Fruit fly (Drosophila melanogaster): ENCODE measurements around the gene Cipc.

Gene Cipc

dm6 chr3R:26099238-26099637, 7.4 kb upstream of the Cipc start:
- TF ChIP-seq dsf (GFP tag; optimal IDR thresholded peaks at IDR 0.05; ENCODE audit: borderline replicate concordance) (no peak), HLH106 (tag; optimal IDR thresholded peaks at IDR 0.05) (no peak), rgr (GFP tag; optimal IDR thresholded peaks at IDR 0.05) (peak; percentile 27), Jra (GFP tag; optimal IDR thresholded peaks at IDR 0.05) (peak; percentile 26), Mio (GFP tag; optimal IDR thresholded peaks at IDR 0.05) (no peak), psq (GFP tag; optimal IDR thresholded peaks at IDR 0.05) (no peak), fru (GFP tag; optimal IDR thresholded peaks at IDR 0.05) (peak; percentile 16), dl (GFP tag; optimal IDR thresholded peaks at IDR 0.05; ENCODE audit: insufficient read depth in 1 of 2, partially characterized antibody in 2 of 2) (no peak), Hr83 (GFP tag; optimal IDR thresholded peaks at IDR 0.05; ENCODE audit: poor library complexity, severe bottlenecking) (no peak), CG9705 (GFP tag; optimal IDR thresholded peaks at IDR 0.05) (no peak), Sp1 (GFP tag; optimal IDR thresholded peaks at IDR 0.05) (no peak), CG32264 (GFP tag; optimal IDR thresholded peaks at IDR 0.05) (no peak), brk (GFP tag; optimal IDR thresholded peaks at IDR 0.05) (peak; percentile 27), Dif (GFP tag; optimal IDR thresholded peaks at IDR 0.05; ENCODE audit: partially characterized antibody) (no peak), sv (GFP tag; optimal IDR thresholded peaks at IDR 0.05) (no peak), Hnf4 (GFP tag; optimal IDR thresholded peaks at IDR 0.05) (peak; percentile 43), dmrt93B (GFP tag; optimal IDR thresholded peaks at IDR 0.05) (no peak), Vsx2 (GFP tag; optimal IDR thresholded peaks at IDR 0.05; ENCODE audit: partially characterized antibody) (no peak), sage (GFP tag; optimal IDR thresholded peaks at IDR 0.05) (no peak), br (GFP tag; optimal IDR thresholded peaks at IDR 0.05) (peak; percentile 52), GATAd (GFP tag; optimal IDR thresholded peaks at IDR 0.05) (no peak), ey (GFP tag; optimal IDR thresholded peaks at IDR 0.05) (peak; percentile 55), h (GFP tag; optimal IDR thresholded peaks at IDR 0.05) (peak; percentile 28), pan (optimal IDR thresholded peaks at IDR 0.05) (no peak), woc (GFP tag; optimal IDR thresholded peaks at IDR 0.05) (peak; percentile 33), Dfd (GFP tag; optimal IDR thresholded peaks at IDR 0.05) (no peak), tai (GFP tag; optimal IDR thresholded peaks at IDR 0.05) (peak; percentile 5)

DNA sequence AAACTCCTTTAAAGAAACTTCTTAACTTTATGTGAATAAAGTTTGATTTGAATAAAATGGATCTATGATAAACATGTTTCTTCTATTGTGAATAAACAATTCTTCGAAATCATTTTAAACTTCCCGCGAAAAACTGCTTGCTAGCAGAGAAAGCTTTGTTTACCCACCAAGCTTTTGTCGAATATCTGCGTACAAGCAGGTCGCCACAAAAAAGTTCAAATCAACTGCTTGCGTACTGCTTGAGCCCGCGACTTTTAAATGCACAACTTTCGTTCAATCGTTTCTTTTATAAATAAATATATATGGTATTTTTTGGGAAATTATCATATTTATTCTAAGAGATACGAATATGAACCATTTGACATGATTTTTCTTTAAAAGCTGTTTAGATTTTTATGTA, 3.2 kb upstream of the Cipc start:
- TF ChIP-seq N (GFP tag; optimal IDR thresholded peaks at IDR 0.05) (peak; percentile 37), Myc (optimal IDR thresholded peaks at IDR 0.05) (peak; percentile 31), lola (GFP tag; optimal IDR thresholded peaks at IDR 0.05) (peak; percentile 42), Rel (GFP tag; optimal IDR thresholded peaks at IDR 0.05) (no peak), Rel (tag; optimal IDR thresholded peaks at IDR 0.05) (no peak)

- peak; percentile 79 for TF ChIP-seq HLH106 (tag; optimal IDR thresholded peaks at IDR 0.05)
- no peak for TF ChIP-seq lola (GFP tag; optimal IDR thresholded peaks at IDR 0.05)
- no peak for TF ChIP-seq Myc (optimal IDR thresholded peaks at IDR 0.05)
- TF ChIP-seq rgr (GFP tag; optimal IDR thresholded peaks at IDR 0.05): peak; percentile 78
- TF ChIP-seq h (GFP tag; optimal IDR thresholded peaks at IDR 0.05): peak; percentile 87
- no peak for TF ChIP-seq Hr83 (GFP tag; optimal IDR thresholded peaks at IDR 0.05; ENCODE audit: poor library complexity, severe bottlenecking)
- TF ChIP-seq Jra (GFP tag; optimal IDR thresholded peaks at IDR 0.05): peak; percentile 58
- TF ChIP-seq Dif (GFP tag; optimal IDR thresholded peaks at IDR 0.05; ENCODE audit: partially characterized antibody): no peak
- peak; percentile 82 for TF ChIP-seq OdsH (GFP tag; optimal IDR thresholded peaks at IDR 0.05)
- peak; percentile 76 for TF ChIP-seq psq (GFP tag; optimal IDR thresholded peaks at IDR 0.05)
- TF ChIP-seq Hr78 (GFP tag; optimal IDR thresholded peaks at IDR 0.05): no peak
- TF ChIP-seq Hnf4 (GFP tag; optimal IDR thresholded peaks at IDR 0.05): peak; percentile 71
- TF ChIP-seq Dfd (GFP tag; optimal IDR thresholded peaks at IDR 0.05): peak; percentile 8
- no peak for TF ChIP-seq dl (GFP tag; optimal IDR thresholded peaks at IDR 0.05; ENCODE audit: insufficient read depth in 1 of 2, partially characterized antibody in 2 of 2)
- peak; percentile 52 for TF ChIP-seq dmrt93B (GFP tag; optimal IDR thresholded peaks at IDR 0.05)
- TF ChIP-seq N (GFP tag; optimal IDR thresholded peaks at IDR 0.05): no peak
- TF ChIP-seq woc (GFP tag; optimal IDR thresholded peaks at IDR 0.05): peak; percentile 49
- TF ChIP-seq GATAd (GFP tag; optimal IDR thresholded peaks at IDR 0.05): no peak
- TF ChIP-seq foxo (GFP tag; optimal IDR thresholded peaks at IDR 0.05): peak in 1 of 2 experiments; percentile 86
- peak; percentile 66 for TF ChIP-seq ey (GFP tag; optimal IDR thresholded peaks at IDR 0.05)
- no peak for TF ChIP-seq CrebA (GFP tag; optimal IDR thresholded peaks at IDR 0.05; ENCODE audit: borderline replicate concordance)
- TF ChIP-seq sv (GFP tag; optimal IDR thresholded peaks at IDR 0.05): no peak
- TF ChIP-seq sage (GFP tag; optimal IDR thresholded peaks at IDR 0.05): no peak
- peak; percentile 83 for TF ChIP-seq Sp1 (GFP tag; optimal IDR thresholded peaks at IDR 0.05)
- peak; percentile 54 for TF ChIP-seq jim (GFP tag; optimal IDR thresholded peaks at IDR 0.05)
- no peak for TF ChIP-seq pan (optimal IDR thresholded peaks at IDR 0.05)
- TF ChIP-seq Mio (GFP tag; optimal IDR thresholded peaks at IDR 0.05): no peak
- TF ChIP-seq brk (GFP tag; optimal IDR thresholded peaks at IDR 0.05): peak; percentile 59
- TF ChIP-seq dsf (GFP tag; optimal IDR thresholded peaks at IDR 0.05; ENCODE audit: borderline replicate concordance): no peak
- TF ChIP-seq Vsx2 (GFP tag; optimal IDR thresholded peaks at IDR 0.05; ENCODE audit: partially characterized antibody): no peak
- TF ChIP-seq Abd-B (GFP tag; optimal IDR thresholded peaks at IDR 0.05): no peak
- TF ChIP-seq Rel (GFP tag; optimal IDR thresholded peaks at IDR 0.05): no peak
- TF ChIP-seq Rel (tag; optimal IDR thresholded peaks at IDR 0.05): peak; percentile 70
- TF ChIP-seq CG9705 (GFP tag; optimal IDR thresholded peaks at IDR 0.05): no peak
- peak; percentile 85 for TF ChIP-seq fru (GFP tag; optimal IDR thresholded peaks at IDR 0.05)
- peak; percentile 69 for TF ChIP-seq br (GFP tag; optimal IDR thresholded peaks at IDR 0.05)
- TF ChIP-seq tai (GFP tag; optimal IDR thresholded peaks at IDR 0.05): peak; percentile 55
- TF ChIP-seq usp (GFP tag; optimal IDR thresholded peaks at IDR 0.05): no peak
- no peak for TF ChIP-seq CG32264 (GFP tag; optimal IDR thresholded peaks at IDR 0.05)
Measured at dm6 chr3R:26104302-26105140, 2.1 kb upstream of the Cipc start.

All from whole organism, wandering third instar larva.